Worm (Caenorhabditis elegans) whole organism, midembryonic: ENCODE data around the gene gex-3.

Source experiments
- med-1 ChIP-seq: sonication (generic microtip); optimal IDR thresholded peaks from 2 replicates; lab custom pipeline; 2017; ENCODE audit warnings: missing genetic modification characterization, mild to moderate bottlenecking, missing compliant biosample characterization, antibody characterized with exemption, missing genetic modification reagents; ENCODE audit not compliant: insufficient read depth
- ztf-29 ChIP-seq: fragments of 200-800 bp; sonication (Bioruptor generic); IDR thresholded peaks from 2 replicates; pipeline ENCODE4 v1.3.6; 2022; ENCODE audit warnings: missing genetic modification reagents, missing genetic modification characterization, missing compliant biosample characterization

DNA sequence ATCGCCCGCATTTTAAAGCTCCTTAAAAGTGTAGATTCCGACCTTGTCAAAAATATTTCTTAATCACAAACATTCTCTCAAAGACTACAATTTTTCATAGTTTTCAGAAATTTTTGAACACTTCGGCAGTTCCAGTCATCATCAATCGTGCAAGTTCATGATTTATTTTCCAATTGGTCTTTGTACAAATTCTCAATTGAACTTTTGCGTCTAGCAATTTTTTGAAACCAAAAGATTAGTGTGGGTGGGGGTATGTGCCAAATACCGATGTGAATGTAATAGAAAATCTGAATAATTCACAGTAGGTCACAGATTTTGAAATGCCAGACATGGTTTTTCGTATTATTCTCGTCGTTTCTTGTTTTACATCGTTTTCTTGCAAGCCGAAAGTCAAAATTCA, 34.1 kb downstream of the gex-3 start, which contains the start of gene clec-185:
- no peak for TF ChIP-seq ztf-29
- TF ChIP-seq med-1 (GFP tag; lab: Kevin White, UChicago): no peak
